Fruit fly (Drosophila melanogaster) whole organism, wandering third instar larva: ENCODE data around the gene Atg5.

Source experiments
- CG9705 ChIP-seq: fragments of 200-800 bp; sonication (Bioruptor generic); optimal IDR thresholded peaks from 2 replicates; lab custom pipeline; 2018; ENCODE audit warnings: missing biosample characterization, mild to moderate bottlenecking, missing genetic modification characterization
- Dif ChIP-seq: fragments of 200-275, 200-300 bp; sonication (Bioruptor generic); optimal IDR thresholded peaks from 2 replicates; lab custom pipeline; 2018; ENCODE audit warnings: missing biosample characterization, missing genetic modification characterization; ENCODE audit not compliant: partially characterized antibody
- Hr78 ChIP-seq: fragments of >200 bp; optimal IDR thresholded peaks from 2 replicates; lab custom pipeline; 2017; ENCODE audit warnings: missing biosample characterization, missing genetic modification characterization
- Myc ChIP-seq: fragments of >200 bp; optimal IDR thresholded peaks from 2 replicates; lab custom pipeline; 2017
- N ChIP-seq: fragments of >200 bp; optimal IDR thresholded peaks from 2 replicates; lab custom pipeline; 2018; ENCODE audit warnings: missing biosample characterization, missing external identifiers, missing genetic modification characterization
- OdsH ChIP-seq: fragments of 200-800 bp; sonication (Bioruptor generic); optimal IDR thresholded peaks from 2 replicates; lab custom pipeline; 2016; ENCODE audit warnings: missing biosample characterization, mild to moderate bottlenecking, missing genetic modification characterization
- dl ChIP-seq, 2 experiments: fragments of 175-275, 200-275 bp in 1 of 2; fragments of 200-275 bp in 1 of 2; sonication (Bioruptor generic); optimal IDR thresholded peaks; lab custom pipeline; 2018; ENCODE audit warnings: mild to moderate bottlenecking in 2 of 2, missing biosample characterization in 2 of 2, missing genetic modification characterization in 2 of 2, moderate library complexity in 2 of 2; ENCODE audit not compliant: partially characterized antibody in 2 of 2, insufficient read depth in 1 of 2
- dsf ChIP-seq: sonication (Bioruptor generic); optimal IDR thresholded peaks from 2 replicates; lab custom pipeline; 2016; ENCODE audit warnings: missing biosample characterization, missing genetic modification characterization, borderline replicate concordance
- h ChIP-seq: fragments of 200-800 bp; sonication (Bioruptor generic); optimal IDR thresholded peaks from 3 replicates; lab custom pipeline; 2016; ENCODE audit warnings: missing biosample characterization, mild to moderate bottlenecking, missing genetic modification characterization
- psq ChIP-seq: fragments of 200-800 bp; sonication (Bioruptor generic); optimal IDR thresholded peaks from 3 replicates; lab custom pipeline; 2017; ENCODE audit warnings: missing biosample characterization, mild to moderate bottlenecking, missing genetic modification characterization, moderate library complexity
- rgr ChIP-seq: fragments of 200-800 bp; sonication (Bioruptor generic); optimal IDR thresholded peaks from 3 replicates; lab custom pipeline; 2016; ENCODE audit warnings: missing biosample characterization, mild to moderate bottlenecking, missing genetic modification characterization
- sage ChIP-seq: fragments of 200-800 bp; sonication (Bioruptor generic); optimal IDR thresholded peaks from 2 replicates; lab custom pipeline; 2016; ENCODE audit warnings: missing biosample characterization, mild to moderate bottlenecking, missing genetic modification characterization
- tai ChIP-seq: sonication (Bioruptor generic); optimal IDR thresholded peaks from 2 replicates; lab custom pipeline; 2016; ENCODE audit warnings: missing biosample characterization, missing genetic modification characterization
- woc ChIP-seq: sonication (Bioruptor generic); optimal IDR thresholded peaks from 2 replicates; lab custom pipeline; 2016; ENCODE audit warnings: missing biosample characterization, mild to moderate bottlenecking, missing genetic modification characterization

DNA sequence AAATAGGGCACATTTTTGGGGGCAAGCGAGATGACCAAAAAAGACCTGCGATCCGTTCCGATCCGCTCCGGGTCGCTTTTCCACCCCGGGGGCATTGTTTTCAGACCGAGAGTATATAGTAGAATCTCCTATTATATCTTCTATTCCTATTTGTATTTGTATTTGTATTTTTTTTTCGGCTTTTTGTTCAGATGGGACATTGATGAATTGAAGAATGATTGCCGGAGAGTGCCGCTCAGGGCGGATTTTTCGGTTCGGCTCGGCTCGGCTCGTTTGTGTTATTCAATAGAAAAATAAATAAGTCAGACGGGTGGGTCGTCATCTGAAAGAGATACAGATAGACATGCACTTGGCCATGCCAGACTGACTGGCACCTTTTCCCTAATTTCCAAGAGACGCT lies 1.7 kb downstream of the Atg5 start:
- TF ChIP-seq Hr78 (GFP tag; lab: Kevin White, UChicago) (no peak), dl (GFP tag; optimal IDR thresholded peaks at IDR 0.05; lab: Kevin White, UChicago; ENCODE audit: insufficient read depth in 1 of 2, partially characterized antibody in 2 of 2) (no peak), dsf (GFP tag; lab: Kevin White, UChicago) (no peak), h (GFP tag; lab: Kevin White, UChicago) (no peak), tai (GFP tag; lab: Kevin White, UChicago) (no peak), CG9705 (no peak), Myc (lab: Kevin White, UChicago) (no peak), N (GFP tag; lab: Kevin White, UChicago) (no peak), woc (GFP tag; lab: Kevin White, UChicago) (no peak), Dif (no peak), rgr (no peak), psq (GFP tag; lab: Kevin White, UChicago) (no peak), OdsH (no peak), sage (GFP tag; lab: Kevin White, UChicago) (no peak)
